Worm (Caenorhabditis elegans): ENCODE measurements around the gene F01D5.8.

Gene F01D5.8

ce11 chrII:13976161-13976560, 34.3 kb upstream of the F01D5.8 start, which contains the start of gene Y39G8B.2 (continued):
- TF ChIP-seq unc-98 (GFP tag; IDR thresholded peaks at IDR 0.05): peak; percentile 23; the same call in 1 of the 2 replicates
- TF ChIP-seq egl-13 (tag; optimal IDR thresholded peaks at IDR 0.05): peak; percentile 58
- TF ChIP-seq tbx-2 (tag; optimal IDR thresholded peaks at IDR 0.05): peak; percentile 77
- TF ChIP-seq lin-13 (GFP tag; optimal IDR thresholded peaks at IDR 0.05): peak; percentile 87
- TF ChIP-seq jun-1 (tag; optimal IDR thresholded peaks at IDR 0.05): peak; percentile 79

- TF ChIP-seq nhr-85 (tag): peak; percentile 27
- TF ChIP-seq mep-1 (tag; optimal IDR thresholded peaks at IDR 0.05): no peak
These were observed 32.8 kb upstream of the F01D5.8 start for ce11 chrII:13977701-13978100.

ce11 chrII:13979833-13980513, 30.5 kb upstream of the F01D5.8 start, which contains the start of gene sre-48:
Gene sre-48, minus strand, starts transcription at chrII:13979883.
- TF ChIP-seq ces-1 (GFP tag; optimal IDR thresholded peaks at IDR 0.05) (no peak), efl-1 (optimal IDR thresholded peaks at IDR 0.05) (no peak), efl-1 (GFP tag; optimal IDR thresholded peaks at IDR 0.05 in 1 of 2) (no peak), ceh-82 (tag; optimal IDR thresholded peaks at IDR 0.05) (no peak), elt-2 (tag; optimal IDR thresholded peaks at IDR 0.05) (peak; percentile 98), nhr-20 (tag; optimal IDR thresholded peaks at IDR 0.05) (peak; percentile 25), fkh-10 (GFP tag; optimal IDR thresholded peaks at IDR 0.05) (no peak), C04F5.9 (tag; optimal IDR thresholded peaks at IDR 0.05) (no peak), unc-62 (GFP tag; optimal IDR thresholded peaks at IDR 0.05) (no peak), nhr-77 (tag; optimal IDR thresholded peaks at IDR 0.05) (no peak), C34B4.2 (tag; optimal IDR thresholded peaks at IDR 0.05) (no peak), jun-1 (tag; optimal IDR thresholded peaks at IDR 0.05) (peak; percentile 60), pqm-1 (tag; optimal IDR thresholded peaks at IDR 0.05) (no peak), pax-3 (tag; optimal IDR thresholded peaks at IDR 0.05) (no peak), nhr-28 (tag; optimal IDR thresholded peaks at IDR 0.05) (no peak), unc-130 (tag; optimal IDR thresholded peaks at IDR 0.05) (no peak), lin-35 (GFP tag; optimal IDR thresholded peaks at IDR 0.05) (peak in 1 of 2 experiments; percentile 39), egl-13 (tag; optimal IDR thresholded peaks at IDR 0.05) (no peak)

ce11 chrII:13981097-13981496, 29.4 kb upstream of the F01D5.8 start, which contains the start of gene Y39G8B.9:
Gene Y39G8B.9, plus strand, starts transcription at chrII:13981365.
- TF ChIP-seq elt-2 (tag; optimal IDR thresholded peaks at IDR 0.05) (peak; percentile 43), dpl-1 (GFP tag; optimal IDR thresholded peaks at IDR 0.05) (no peak), efl-1 (optimal IDR thresholded peaks at IDR 0.05) (no peak), efl-1 (GFP tag; optimal IDR thresholded peaks at IDR 0.05 in 1 of 2) (peak in 1 of 2 experiments; percentile 33)

- TF ChIP-seq efl-1 (optimal IDR thresholded peaks at IDR 0.05) (no peak), efl-1 (GFP tag; optimal IDR thresholded peaks at IDR 0.05 in 1 of 2) (peak in 1 of 2 experiments; percentile 48), nhr-11 (tag; optimal IDR thresholded peaks at IDR 0.05) (no peak), blmp-1 (tag; optimal IDR thresholded peaks at IDR 0.05) (no peak), fos-1 (tag; optimal IDR thresholded peaks at IDR 0.05) (no peak)
These were observed 28.7 kb upstream of the F01D5.8 start for ce11 chrII:13981819-13982218.

- TF ChIP-seq Y116A8C.19 (tag; optimal IDR thresholded peaks at IDR 0.05; ENCODE audit: borderline replicate concordance) (no peak), unc-98 (GFP tag; IDR thresholded peaks at IDR 0.05) (no peak)
These were observed 28.3 kb upstream of the F01D5.8 start for ce11 chrII:13982247-13982646.

ce11 chrII:13982923-13983322, 27.6 kb upstream of the F01D5.8 start, which contains the start of the genes Y39G8B.13 and Y39G8B.10:
Gene Y39G8B.13, minus strand, starts transcription at chrII:13983047.
Gene Y39G8B.10, minus strand, starts transcription at chrII:13983115.
- TF ChIP-seq elt-2 (tag; optimal IDR thresholded peaks at IDR 0.05): peak; percentile 60
- no peak for TF ChIP-seq vab-15 (tag; optimal IDR thresholded peaks at IDR 0.05)
